Fruit fly (Drosophila melanogaster): Measurements from ENCODE around the gene CG43895.

The CG43895 gene

DNA sequence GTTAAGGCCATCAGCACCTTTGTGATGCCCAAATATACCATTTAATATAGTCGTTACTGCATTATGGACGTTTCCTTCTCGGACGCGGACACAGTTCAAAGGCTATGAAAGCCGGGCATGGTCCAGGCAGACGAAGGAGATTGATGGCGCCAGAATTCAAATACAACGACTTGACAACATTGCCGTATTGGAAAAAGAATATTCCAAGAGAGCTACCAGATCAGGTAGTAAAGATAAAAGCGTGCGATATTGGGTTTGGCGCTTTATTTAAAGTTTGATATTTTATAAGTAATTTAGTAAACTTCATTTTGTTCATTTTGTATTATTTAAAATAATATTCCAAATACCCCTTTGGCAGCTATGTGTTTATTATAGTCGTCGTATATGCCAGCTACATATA is 39.6 kb downstream of the CG43895 start:
- TF ChIP-seq CG11617 (GFP tag; optimal IDR thresholded peaks at IDR 0.05) (no peak), kay (GFP tag; ENCODE audit: borderline replicate concordance) (peak; percentile 32), cic (GFP tag; optimal IDR thresholded peaks at IDR 0.05) (no peak), Mnt (GFP tag; optimal IDR thresholded peaks at IDR 0.05) (no peak)

DNA sequence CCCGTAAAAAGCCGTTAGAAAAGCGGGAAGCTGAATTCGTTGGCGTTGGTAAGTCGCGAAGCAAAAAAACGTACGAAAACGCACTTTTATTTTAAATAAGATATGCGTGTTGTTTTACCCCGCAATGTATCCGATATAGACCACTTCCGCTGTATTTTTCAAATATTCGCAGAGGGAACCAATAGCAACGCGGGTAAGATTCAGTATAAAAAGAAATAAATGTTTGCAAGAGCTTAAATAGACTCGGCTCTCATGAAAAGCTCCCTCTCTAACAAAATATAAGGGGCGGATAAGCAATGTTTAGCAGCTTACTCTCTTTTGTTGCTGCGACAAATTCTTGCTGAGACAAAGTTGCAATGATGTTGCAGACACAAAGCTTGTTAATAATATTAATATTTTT is 43.2 kb downstream of the CG43895 start, which contains the start of gene Syn1:
Gene Syn1 (minus strand): TSS at position 207 of the 400 bp plus-strand sequence.
- TF ChIP-seq CG7101 (tag; optimal IDR thresholded peaks at IDR 0.05) (no peak), kay (GFP tag; ENCODE audit: borderline replicate concordance) (peak; percentile 23), CG11617 (GFP tag; optimal IDR thresholded peaks at IDR 0.05) (no peak)

DNA sequence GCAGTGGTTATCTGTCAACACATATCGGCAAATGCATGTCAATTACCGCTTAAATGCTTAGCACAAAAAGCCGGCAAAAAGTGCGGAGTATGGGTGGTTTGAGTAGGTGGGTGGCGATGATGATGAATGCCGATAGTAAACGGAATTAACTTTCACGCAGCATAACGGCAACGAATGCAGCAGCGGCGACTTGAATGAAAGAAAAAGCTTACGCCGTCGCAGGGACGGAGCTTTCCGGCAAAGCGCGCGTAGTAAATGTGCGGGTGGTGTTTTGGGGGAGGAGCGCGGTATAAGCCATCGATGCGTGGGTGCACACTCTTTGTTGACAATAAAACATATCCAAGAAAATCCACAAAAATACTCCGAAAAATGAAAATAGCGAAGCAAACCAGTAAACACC is 44.0 kb downstream of the CG43895 start, which contains the start of gene CG7370:
Gene CG7370 (plus strand): TSS at position 301 of the 400 bp plus-strand sequence.
- no peak for TF ChIP-seq cnc (optimal IDR thresholded peaks at IDR 0.05)
- TF ChIP-seq cic (GFP tag; optimal IDR thresholded peaks at IDR 0.05) = no peak
- TF ChIP-seq CG14711 (tag; optimal IDR thresholded peaks at IDR 0.05) = no peak
- no peak for TF ChIP-seq Clk (GFP tag; optimal IDR thresholded peaks at IDR 0.05)
- no peak for TF ChIP-seq CG12768 (GFP tag; optimal IDR thresholded peaks at IDR 0.05)

DNA sequence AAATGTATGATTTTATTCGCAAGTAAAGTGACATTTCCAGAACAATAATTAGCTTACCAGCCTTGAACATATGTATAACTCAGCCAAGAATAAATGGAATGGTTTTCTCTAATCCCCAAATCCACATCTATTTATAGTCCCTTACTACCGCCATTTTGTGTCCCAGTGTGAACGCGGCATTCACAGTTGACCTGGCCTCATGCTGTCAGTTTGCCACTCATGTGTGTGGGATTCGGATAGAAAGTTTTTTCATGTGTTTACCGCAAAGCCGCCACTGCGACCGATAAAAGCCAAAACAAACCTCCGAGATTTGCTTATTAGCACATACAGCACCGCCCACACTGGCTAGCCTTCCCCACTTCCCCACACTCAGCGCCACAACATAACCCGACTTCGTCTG is 47.6 kb downstream of the CG43895 start:
- TF ChIP-seq tj (GFP tag; optimal IDR thresholded peaks at IDR 0.05) (no peak), CG11617 (GFP tag; optimal IDR thresholded peaks at IDR 0.05) (no peak), Clk (GFP tag; optimal IDR thresholded peaks at IDR 0.05) (no peak), cic (GFP tag; optimal IDR thresholded peaks at IDR 0.05) (no peak), kay (GFP tag; ENCODE audit: borderline replicate concordance) (no peak), pad (GFP tag; optimal IDR thresholded peaks at IDR 0.05) (no peak)

Data from whole organism, adult.